Worm (Caenorhabditis elegans): ENCODE measurements around the gene T05C12.4.
A peak's percentile ranks its signal among the peaks of the same experiment; 100 is the strongest.

- TF ChIP-seq lin-15B (tag; optimal IDR thresholded peaks at IDR 0.05): no peak
- TF ChIP-seq ZK546.5 (tag; optimal IDR thresholded peaks at IDR 0.05): no peak
- TF ChIP-seq ama-1 (optimal IDR thresholded peaks at IDR 0.05): no peak
- TF ChIP-seq nhr-237 (tag; optimal IDR thresholded peaks at IDR 0.05): no peak
- TF ChIP-seq nhr-25 (tag; optimal IDR thresholded peaks at IDR 0.05; ENCODE audit: borderline replicate concordance, insufficient read depth): no peak
- no peak for TF ChIP-seq snpc-4 (tag; optimal IDR thresholded peaks at IDR 0.05)
- peak in 1 of 2 experiments; percentile 97 for TF ChIP-seq lsy-2 (tag; optimal IDR thresholded peaks at IDR 0.05)
- TF ChIP-seq daf-12 (tag; optimal IDR thresholded peaks at IDR 0.05): no peak
- TF ChIP-seq nhr-28 (tag; optimal IDR thresholded peaks at IDR 0.05): peak; percentile 7
- TF ChIP-seq madf-9 (GFP tag; conservative IDR thresholded peaks at IDR 0.05): no peak
- TF ChIP-seq nhr-102 (tag; optimal IDR thresholded peaks at IDR 0.05): no peak
- TF ChIP-seq hlh-30 (tag; optimal IDR thresholded peaks at IDR 0.05; ENCODE audit: insufficient read depth): peak; percentile 51
Observed at ce11 chrII:8143278-8143931, 36.8 kb downstream of the T05C12.4 start, which contains the start of the genes ints-11 and rpl-10.
